Worm (Caenorhabditis elegans) whole organism, L1 larva: Measurements from ENCODE around the gene Y43F8B.29.

Experiments used
- alr-1 ChIP-seq: fragments of 200-800 bp; sonication (Bioruptor generic); optimal IDR thresholded peaks from 2 replicates; lab custom pipeline; 2018; ENCODE audit warnings: borderline replicate concordance, mild to moderate bottlenecking, missing genetic modification characterization, missing compliant biosample characterization
- egl-27 ChIP-seq, 2 experiments: fragments of 150-350 bp in 1 of 2; sonication (generic microtip); optimal IDR thresholded peaks; 3 replicates each; lab custom pipeline; 2017 to 2018; ENCODE audit warnings: missing biosample characterization in 2 of 2, missing genetic modification characterization in 2 of 2, missing genetic modification reagents in 2 of 2
- lin-13 ChIP-seq: fragments of 150-350 bp; optimal IDR thresholded peaks from 2 replicates; lab custom pipeline; 2014; ENCODE audit warnings: missing biosample characterization, missing genetic modification reagents, missing genetic modification characterization
- mab-9 ChIP-seq: fragments of 200-800 bp; sonication (Bioruptor generic); IDR thresholded peaks from 2 replicates; pipeline ENCODE4 v1.3.6; 2022; ENCODE audit warnings: missing genetic modification reagents, missing genetic modification characterization, missing compliant biosample characterization
- pag-3 ChIP-seq: sonication (generic microtip); optimal IDR thresholded peaks from 2 replicates; lab custom pipeline; 2017; ENCODE audit warnings: missing genetic modification characterization, mild to moderate bottlenecking, missing compliant biosample characterization, antibody characterized with exemption, borderline replicate concordance; ENCODE audit not compliant: insufficient read depth
- sox-4 ChIP-seq: sonication (generic microtip); optimal IDR thresholded peaks from 2 replicates; lab custom pipeline; 2016; ENCODE audit warnings: missing genetic modification characterization, missing compliant biosample characterization
- tbx-2 ChIP-seq: sonication (generic microtip); optimal IDR thresholded peaks from 2 replicates; lab custom pipeline; 2016; ENCODE audit warnings: missing genetic modification characterization, missing compliant biosample characterization
- unc-130 ChIP-seq: fragments of 150-350 bp; optimal IDR thresholded peaks from 2 replicates; lab custom pipeline; 2017; ENCODE audit warnings: missing biosample characterization, missing genetic modification characterization, inconsistent platforms

ce11 chrV:19527565-19527964, 36.2 kb downstream of the Y43F8B.29 start:
- TF ChIP-seq lin-13 (GFP tag; lab: Kevin White, UChicago) (no peak), sox-4 (tag; lab: Kevin White, UChicago) (no peak), tbx-2 (tag; lab: Kevin White, UChicago) (peak; percentile 57), egl-27 (tag; optimal IDR thresholded peaks at IDR 0.05; lab: Kevin White, UChicago) (no peak), mab-9 (GFP tag; lab: Robert Waterston, UW) (no peak), pag-3 (no peak), alr-1 (tag; lab: Kevin White, UChicago) (no peak), unc-130 (tag; lab: Kevin White, UChicago) (peak; percentile 71)
